Worm (Caenorhabditis elegans) whole organism, mixed stage, embryonic: ENCODE data around the gene F01E11.20.

Experiments
- elt-3 ChIP-seq: fragments of 150-350 bp; optimal IDR thresholded peaks from 2 replicates; lab custom pipeline; 2014; ENCODE audit warnings: missing biosample characterization, missing genetic modification characterization
- ham-2 ChIP-seq: fragments of 200-800 bp; sonication (Bioruptor generic); optimal IDR thresholded peaks from 2 replicates; lab custom pipeline; 2018; ENCODE audit warnings: mild to moderate bottlenecking, missing genetic modification characterization, missing compliant biosample characterization
- nhr-237 ChIP-seq: fragments of 150-350 bp; optimal IDR thresholded peaks from 2 replicates; lab custom pipeline; 2014; ENCODE audit warnings: missing biosample characterization, missing genetic modification characterization
- unc-62 ChIP-seq: fragments of 150-350 bp; optimal IDR thresholded peaks from 2 replicates; lab custom pipeline; 2014; ENCODE audit warnings: missing biosample characterization, missing genetic modification reagents, missing genetic modification characterization

DNA sequence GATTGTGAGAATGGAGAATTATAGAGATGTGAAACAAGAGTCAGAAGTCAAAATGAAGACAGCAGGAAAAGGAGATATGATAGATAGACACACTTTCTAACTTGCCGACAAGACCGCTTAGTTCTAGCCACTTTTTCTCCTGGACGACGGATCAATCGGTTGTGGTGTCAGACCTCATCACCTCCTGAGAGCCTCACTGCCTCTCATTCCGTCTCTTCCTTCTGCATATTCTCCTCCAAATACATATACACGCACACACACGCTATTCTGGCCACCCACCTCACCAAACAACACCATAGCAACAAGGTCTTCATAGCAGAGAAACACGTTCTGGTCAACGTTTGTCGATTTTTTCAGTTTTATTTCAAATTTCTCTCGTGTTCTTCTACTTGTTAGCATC, 29.3 kb downstream of the F01E11.20 start, which contains the start of gene F01E11.3:
- TF ChIP-seq elt-3 (tag; lab: Kevin White, UChicago), result no peak
- no peak for TF ChIP-seq nhr-237 (tag; lab: Kevin White, UChicago)
- no peak for TF ChIP-seq ham-2 (GFP tag; lab: Kevin White, UChicago)
- no peak for TF ChIP-seq unc-62
